Worm (Caenorhabditis elegans) whole organism, dauer: ENCODE data around the gene srd-44.
"Not testable (repeated sequence)": the region's sequence is repeated elsewhere in the genome, so short reads cannot be mapped to it uniquely, and the experiment has no call there.

Experiments
- unc-62 ChIP-seq: sonication (generic microtip); optimal IDR thresholded peaks from 2 replicates; lab custom pipeline; 2017; ENCODE audit warnings: missing biosample characterization, missing genetic modification reagents, missing genetic modification characterization

The srd-44 gene

DNA sequence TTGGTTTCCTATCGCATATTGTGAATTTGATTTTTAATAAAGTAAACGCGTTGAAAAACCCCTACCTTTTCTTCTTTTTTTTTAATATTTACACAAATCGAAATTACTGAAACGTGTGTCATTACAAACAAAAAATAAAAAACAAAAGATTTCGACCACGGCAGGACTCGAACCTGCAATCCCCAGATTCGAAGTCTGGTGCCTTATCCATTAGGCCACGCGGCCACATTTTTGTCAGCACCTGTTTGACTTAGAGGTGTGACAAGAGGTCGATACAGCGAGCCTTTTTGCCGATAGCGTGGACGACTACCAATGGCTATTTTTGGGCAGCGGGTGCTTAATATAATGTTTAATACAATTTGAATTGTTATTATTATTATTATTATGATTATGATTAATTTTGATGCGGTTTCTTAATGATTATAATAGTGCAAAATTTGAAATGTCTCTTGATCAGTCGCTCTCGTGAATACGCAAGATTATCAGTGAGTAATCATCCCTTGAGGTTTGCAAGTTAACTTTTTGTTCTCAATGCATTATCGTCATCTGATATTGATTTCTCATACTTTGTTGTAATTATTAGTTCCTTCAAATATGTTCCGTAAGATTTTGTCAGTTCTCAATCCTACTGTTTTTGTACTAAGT is at the start of gene srd-44:
srd-44 (plus strand) TSS at position 595 of the 645 bp plus-strand sequence.
- no peak for TF ChIP-seq unc-62

DNA sequence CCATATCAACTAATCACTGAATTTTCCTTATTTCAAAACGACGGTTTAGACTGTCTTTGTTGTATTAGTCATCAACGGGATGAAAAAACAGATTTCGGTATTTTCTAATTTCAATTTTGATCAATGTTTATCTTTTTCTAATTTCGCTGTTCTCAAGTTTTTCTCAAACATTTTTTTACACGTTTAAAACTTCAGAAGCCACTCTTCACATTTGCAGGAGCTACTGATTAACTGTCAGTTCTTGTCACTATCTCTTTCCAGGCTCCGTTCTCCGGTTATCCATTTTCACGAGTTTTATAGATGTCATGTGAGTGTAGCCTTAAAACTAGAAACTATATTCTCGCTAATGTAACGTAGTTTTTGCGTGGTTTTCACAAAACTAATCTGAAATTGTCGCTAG is 47.7 kb upstream of the srd-44 start, which contains the start of gene C04B4.4:
C04B4.4 (plus strand) TSS at position 301 of the 400 bp plus-strand sequence.
- TF ChIP-seq unc-62, result no peak

DNA sequence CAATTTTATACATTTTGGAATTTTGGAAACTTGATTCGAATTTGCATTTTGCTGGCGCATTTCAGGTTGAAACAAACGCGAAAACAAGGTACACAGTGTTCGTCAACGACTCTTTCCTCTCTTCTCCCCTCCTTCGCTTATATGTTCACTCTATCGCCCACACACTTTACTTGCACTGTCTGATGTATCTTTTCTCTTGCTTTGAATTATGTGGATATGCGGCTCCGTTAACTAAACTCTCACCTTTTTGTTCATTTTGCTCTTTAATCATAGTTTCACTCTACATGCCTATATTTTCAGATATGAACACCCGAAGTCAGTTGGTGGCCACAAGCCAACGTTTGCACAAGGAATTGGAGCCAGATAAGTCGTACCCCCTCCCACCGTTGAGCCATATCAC is 44.0 kb upstream of the srd-44 start, which contains the start of gene W06D11.1:
W06D11.1 (plus strand) TSS at position 301 of the 400 bp plus-strand sequence.
- no peak for TF ChIP-seq unc-62

DNA sequence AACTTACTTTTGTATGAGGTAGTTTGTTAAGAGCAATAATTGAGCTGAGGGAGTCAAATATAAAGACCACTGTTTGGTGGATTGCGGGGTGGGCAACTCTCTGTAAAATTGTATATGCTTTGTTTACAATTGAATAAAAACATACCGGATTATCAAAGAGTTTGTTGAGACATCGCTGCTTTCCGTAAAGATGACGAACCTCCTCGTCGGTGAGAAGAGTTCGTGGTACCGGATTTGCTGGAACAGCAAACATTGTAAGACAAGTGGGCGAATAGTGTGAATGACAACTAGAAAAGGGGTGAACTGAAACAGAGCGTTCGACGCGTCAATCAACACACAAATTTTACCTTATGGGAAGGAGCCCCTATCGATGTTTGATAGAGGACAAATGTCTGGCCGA is 41.8 kb upstream of the srd-44 start, which contains the start of gene W06D11.2:
W06D11.2 (minus strand) TSS at position 339 of the 400 bp plus-strand sequence.
- TF ChIP-seq unc-62, result no peak

DNA sequence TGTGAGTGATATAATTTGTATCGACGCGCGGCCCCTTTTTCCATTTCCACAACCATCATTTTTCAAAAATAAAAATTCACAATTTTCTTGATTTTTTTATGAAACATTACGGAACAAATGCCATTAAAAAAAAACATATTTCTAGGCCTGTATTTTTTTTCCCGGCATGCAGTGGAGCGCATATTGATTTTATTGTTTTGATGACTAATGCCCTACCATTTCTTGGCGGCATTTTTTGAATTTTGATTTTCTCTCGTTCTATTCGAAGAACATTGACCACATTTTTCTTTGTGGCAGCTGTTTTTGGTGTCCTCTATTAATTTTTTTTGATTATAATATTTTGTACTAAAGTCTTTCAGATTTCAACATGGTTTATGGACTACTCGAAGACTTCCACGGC is 39.9 kb upstream of the srd-44 start, which contains the start of gene W06D11.3:
W06D11.3 (plus strand) TSS at position 360 of the 400 bp plus-strand sequence.
- no peak for TF ChIP-seq unc-62

DNA sequence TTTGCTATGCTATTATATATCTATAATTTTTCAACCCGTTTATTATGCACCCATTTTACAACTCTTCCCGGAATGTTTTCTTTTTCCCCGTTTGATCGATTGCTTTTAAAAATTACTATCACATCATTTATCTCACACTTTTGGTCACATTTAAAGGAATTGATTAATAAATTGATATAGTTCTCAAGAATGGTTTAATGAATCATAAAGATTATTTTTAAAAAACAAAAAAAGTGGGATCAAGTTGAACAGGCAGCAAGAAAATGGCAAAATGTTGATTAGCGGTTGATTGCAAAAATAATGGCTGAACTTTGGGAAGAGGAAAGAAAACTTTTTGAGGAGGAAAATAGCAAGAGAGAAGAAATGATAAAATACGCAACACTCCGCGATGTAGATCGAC is 38.4 kb upstream of the srd-44 start, which contains the start of gene W06D11.5:
W06D11.5 (plus strand) TSS at position 301 of the 400 bp plus-strand sequence.
- no peak for TF ChIP-seq unc-62

DNA sequence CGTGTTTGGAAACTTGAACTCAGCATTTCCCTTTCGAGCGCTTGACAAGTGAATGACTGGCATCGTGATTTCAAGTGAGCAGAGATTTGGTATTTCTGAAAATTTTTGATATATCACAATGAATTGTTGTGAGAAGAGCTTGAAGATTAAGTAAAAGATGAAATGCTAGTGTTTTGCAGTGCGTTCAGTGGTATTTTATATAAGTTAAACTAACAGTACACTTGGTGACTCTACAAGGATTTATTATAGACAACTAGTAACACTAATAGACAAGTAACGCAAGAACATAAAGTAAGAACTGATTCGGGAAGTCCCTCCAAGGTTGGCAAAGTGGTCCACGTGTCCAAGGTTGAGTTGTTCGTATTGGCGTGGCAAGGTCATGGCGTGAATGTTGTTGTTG is 35.5 kb upstream of the srd-44 start, which contains the start of gene dot-1.3:
dot-1.3 (minus strand) TSS at position 101 of the 400 bp plus-strand sequence.
- not testable (repeated sequence) for TF ChIP-seq unc-62

DNA sequence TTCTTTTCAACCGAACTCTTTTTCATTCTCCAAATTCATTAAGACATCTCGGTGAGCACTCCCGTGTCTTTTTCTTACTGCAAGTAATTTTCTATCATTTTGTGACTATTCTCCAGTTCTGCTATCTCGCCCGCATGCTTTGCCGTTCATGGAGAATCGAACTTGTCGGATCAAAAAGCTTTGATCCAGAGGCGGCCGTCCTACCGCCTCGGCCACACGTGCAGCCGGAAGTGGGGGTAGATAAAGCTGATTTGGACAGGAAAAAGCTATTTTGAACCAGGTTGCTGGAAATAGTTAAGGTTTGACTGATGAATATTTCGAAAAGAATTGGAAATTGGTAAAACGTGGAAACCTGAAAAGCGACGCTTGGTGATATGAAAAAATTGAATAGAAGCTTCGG is 34.0 kb upstream of the srd-44 start:
- TF ChIP-seq unc-62, result no peak

DNA sequence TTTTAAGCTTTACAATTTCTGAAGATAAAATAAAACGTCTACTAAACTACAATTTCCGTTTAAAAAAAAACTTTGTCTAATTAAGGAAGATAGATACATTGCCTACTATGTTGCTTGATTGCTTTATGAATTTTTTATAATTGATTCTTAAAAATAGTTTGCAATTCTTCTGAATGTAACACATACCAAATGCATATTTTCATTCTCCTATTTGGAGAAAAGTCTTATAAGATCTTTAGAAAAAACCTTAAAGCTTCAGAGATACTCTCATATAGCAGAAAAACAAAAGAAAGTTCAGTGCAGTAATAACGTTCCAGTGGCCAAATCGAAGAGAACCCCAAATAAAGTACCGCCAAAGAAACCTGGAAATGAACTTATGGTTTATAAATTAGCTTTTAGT is 31.7 kb upstream of the srd-44 start, which contains the start of gene phf-32:
phf-32 (plus strand) TSS at position 301 of the 400 bp plus-strand sequence.
- TF ChIP-seq unc-62, result no peak

DNA sequence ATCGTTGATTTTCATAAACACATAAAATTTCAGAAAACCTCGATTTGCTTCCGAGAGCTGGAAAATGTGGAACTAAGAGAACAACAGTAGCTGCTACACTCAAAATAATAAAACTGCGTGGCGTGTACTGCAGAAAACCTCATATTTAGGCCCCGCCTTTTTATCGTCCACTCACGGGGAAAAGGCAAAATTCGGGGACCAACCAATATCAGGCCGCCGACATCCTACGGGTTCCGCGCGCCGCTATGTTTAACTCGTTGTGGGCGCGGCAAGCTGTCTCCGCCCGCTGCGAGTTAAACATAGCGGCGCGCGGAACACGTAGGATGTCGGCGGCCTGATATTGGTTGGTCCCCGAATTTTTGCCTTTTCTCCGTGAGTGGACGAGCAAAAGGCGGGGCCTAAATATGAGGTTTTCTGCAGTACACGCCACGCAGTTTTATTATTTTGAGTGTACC is 30.2 kb upstream of the srd-44 start, which contains the start of gene F17A2.16:
F17A2.16 (plus strand) TSS at position 405 of the 455 bp plus-strand sequence.
- not testable (repeated sequence) for TF ChIP-seq unc-62

DNA sequence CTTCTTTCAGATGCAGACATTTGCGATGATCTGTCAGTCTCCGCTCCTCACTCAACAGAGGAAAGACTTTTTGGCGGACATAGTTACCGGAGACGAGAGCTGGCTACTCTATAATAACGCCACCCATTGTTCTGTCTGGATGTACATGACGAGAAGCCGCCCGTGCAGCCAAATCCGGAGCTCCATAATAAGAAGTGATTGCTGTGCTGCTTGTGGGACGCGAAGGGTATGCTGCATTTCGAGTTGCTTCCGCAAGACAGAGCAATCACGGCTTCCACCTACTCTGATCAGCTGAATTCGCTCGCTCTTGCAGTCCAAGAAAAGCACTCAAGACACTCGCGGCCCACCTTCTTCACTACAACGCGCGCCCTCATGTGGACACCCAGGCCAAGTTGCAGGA is 24.5 kb upstream of the srd-44 start:
- TF ChIP-seq unc-62, result no peak

DNA sequence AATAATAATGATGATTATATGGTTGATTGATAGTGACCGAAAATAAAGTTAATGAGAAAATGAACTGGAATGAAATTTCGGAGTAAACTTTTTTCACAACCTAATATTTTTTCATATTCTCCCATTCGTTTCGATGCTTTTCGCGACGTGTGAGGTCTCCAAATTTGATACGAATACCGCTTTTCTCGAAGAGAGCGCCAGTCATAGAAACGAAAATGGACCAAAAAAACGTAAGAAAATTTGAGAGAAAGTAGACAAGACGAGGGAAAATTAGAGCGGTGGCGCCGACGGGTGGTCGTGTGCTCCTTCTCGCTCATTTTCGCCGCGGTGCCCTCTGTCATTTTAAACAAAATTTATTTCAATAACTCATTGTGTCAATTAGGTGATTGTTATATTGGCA is 23.8 kb upstream of the srd-44 start:
- TF ChIP-seq unc-62, result no peak

DNA sequence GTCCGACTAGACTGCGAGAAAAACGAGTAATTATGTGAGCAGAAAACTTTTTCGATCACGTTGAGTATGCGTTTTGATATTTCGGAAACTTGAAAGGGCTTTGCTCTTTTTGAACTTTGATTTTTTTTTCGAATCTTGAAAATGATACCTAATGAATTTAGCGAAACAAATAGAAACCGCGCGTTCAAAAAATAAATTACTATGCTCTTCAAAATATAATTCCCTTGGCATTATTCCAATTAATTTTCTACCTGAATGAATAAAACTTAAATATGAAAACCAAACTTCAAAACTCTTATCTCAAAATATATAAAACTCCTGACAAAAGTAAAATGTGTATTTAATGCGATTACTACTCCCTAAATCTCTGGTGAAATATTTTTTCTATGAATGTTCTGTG is 23.0 kb upstream of the srd-44 start, which contains the start of gene xtr-2:
xtr-2 (plus strand) TSS at position 301 of the 400 bp plus-strand sequence.
- no peak for TF ChIP-seq unc-62

DNA sequence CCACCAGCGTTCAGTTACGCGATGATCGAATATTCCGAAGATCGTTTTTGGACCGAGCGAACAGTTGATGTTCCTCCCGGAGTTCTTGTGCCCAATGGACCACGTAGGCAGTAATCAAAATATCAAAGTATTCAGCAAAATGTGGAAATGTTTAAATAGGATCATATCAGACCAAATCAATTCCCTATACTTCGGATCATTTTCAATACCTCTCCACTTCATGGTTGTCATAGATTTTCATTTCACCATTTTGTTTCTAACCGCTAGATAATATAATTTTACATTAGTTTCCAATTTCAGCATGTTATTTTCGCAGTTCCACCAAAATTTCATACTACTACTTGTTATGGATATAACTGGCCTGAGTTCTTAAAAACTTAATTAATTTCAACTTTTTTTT is 20.7 kb upstream of the srd-44 start:
- no peak for TF ChIP-seq unc-62

DNA sequence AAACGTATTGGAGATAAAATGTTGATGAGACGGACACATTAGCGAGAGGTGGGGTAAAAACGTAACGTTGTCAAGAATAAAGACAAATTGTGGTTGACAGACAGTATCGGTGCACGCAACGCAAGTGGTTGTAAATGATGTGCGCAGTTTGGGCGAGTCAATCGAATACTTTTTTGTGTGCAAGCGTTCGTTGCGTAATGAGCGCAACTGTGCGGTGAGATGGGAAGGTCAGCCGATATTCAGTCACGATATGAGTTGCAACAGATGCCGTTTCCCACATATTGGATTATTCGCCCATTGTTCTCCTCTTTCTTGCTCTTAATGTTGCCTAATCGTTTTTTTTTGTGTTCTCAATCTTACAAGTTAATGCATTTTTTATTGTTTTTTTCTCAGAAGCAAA is 17.5 kb upstream of the srd-44 start, which contains the start of gene ceh-40:
ceh-40 (minus strand) TSS at position 41 of the 400 bp plus-strand sequence.
- TF ChIP-seq unc-62, result no peak

DNA sequence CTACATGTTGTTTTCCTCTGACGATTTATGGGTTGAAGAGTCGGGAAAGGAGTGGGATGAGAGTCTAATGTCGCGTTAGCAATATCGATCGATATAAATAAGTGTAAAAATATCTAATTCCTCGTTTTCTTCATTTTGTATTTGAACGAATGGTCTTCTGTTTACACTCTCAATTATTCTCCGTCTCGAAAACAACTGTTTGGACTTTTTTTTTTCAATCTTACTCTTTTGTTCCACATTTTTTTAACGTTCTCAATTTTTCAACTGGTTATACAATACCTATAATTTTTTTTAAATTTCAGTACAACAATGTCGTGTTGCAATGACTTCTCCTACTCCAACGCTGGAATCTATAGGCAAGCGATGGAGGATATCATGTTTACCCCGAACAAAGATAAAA is 16.9 kb upstream of the srd-44 start, which contains the start of gene F17A2.13:
F17A2.13 (plus strand) TSS at position 301 of the 400 bp plus-strand sequence.
- TF ChIP-seq unc-62, result no peak

DNA sequence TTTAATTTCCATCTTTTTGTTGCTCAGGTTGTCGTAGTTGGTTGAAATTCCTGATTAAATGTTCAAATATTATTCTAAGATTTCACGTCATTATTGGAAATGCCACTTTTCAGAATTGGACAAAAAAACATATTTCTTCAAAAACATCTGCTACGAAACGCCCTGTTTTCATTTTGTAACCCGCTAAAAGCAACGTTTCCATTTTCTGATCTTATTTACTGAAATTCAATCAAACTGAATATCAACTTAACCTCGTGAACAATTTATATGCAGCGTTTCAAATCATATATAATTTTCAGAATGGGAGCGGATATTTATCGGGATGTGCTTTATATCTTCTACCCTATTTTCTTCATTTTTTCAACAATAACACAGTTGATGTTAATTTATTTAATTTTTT is 14.8 kb upstream of the srd-44 start, which contains the start of gene srd-40:
srd-40 (plus strand) TSS at position 301 of the 400 bp plus-strand sequence.
- TF ChIP-seq unc-62, result no peak

DNA sequence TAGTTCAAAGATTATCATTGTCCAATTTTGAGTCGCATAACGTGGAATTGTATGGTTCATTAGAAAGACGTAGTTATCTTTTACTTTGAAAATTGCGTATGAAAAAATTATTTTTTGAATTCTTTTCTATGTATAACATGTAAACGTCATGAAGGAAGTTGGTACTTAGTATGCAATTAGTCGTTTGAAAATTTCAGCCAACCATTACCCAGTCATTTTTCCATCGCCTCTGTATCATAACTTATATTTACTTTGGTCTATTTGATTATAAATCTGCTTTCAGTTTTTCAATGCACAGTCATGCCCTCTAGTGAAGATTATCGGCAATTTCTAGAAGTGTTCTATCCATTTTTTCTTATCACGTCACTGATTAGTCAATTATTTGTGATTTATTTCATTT is 11.8 kb upstream of the srd-44 start, which contains the start of gene srd-41:
srd-41 (plus strand) TSS at position 301 of the 400 bp plus-strand sequence.
- no peak for TF ChIP-seq unc-62
